Fruit fly (Drosophila melanogaster): Measurements from ENCODE around the gene caps.
A peak's percentile ranks its signal among the peaks of the same experiment; 100 is the strongest.

The caps gene

dm6 chr3L:13252952-13253478 lies 24.5 kb downstream of the caps start:
- no peak for TF ChIP-seq CG17801 (GFP tag; optimal IDR thresholded peaks at IDR 0.05; ENCODE audit: partially characterized antibody)

- no peak for TF ChIP-seq CG17801 (GFP tag; optimal IDR thresholded peaks at IDR 0.05; ENCODE audit: partially characterized antibody)
Measured at dm6 chr3L:13254274-13254673, 25.8 kb downstream of the caps start.

dm6 chr3L:13255393-13256078 lies 27.0 kb downstream of the caps start:
- no peak for TF ChIP-seq CG17801 (GFP tag; optimal IDR thresholded peaks at IDR 0.05; ENCODE audit: partially characterized antibody)

- TF ChIP-seq CG17801 (GFP tag; optimal IDR thresholded peaks at IDR 0.05; ENCODE audit: partially characterized antibody), result no peak
Measured at dm6 chr3L:13256159-13256558, 27.7 kb downstream of the caps start.

dm6 chr3L:13259617-13260016 lies 31.1 kb downstream of the caps start:
- TF ChIP-seq CG17801 (GFP tag; optimal IDR thresholded peaks at IDR 0.05; ENCODE audit: partially characterized antibody), result no peak

- no peak for TF ChIP-seq CG17801 (GFP tag; optimal IDR thresholded peaks at IDR 0.05; ENCODE audit: partially characterized antibody)
Measured at dm6 chr3L:13260718-13261318, 32.3 kb downstream of the caps start.

dm6 chr3L:13262250-13262649 lies 33.8 kb downstream of the caps start:
- TF ChIP-seq CG17801 (GFP tag; optimal IDR thresholded peaks at IDR 0.05; ENCODE audit: partially characterized antibody), result no peak

- no peak for TF ChIP-seq CG17801 (GFP tag; optimal IDR thresholded peaks at IDR 0.05; ENCODE audit: partially characterized antibody)
Measured at dm6 chr3L:13263801-13264200, 35.3 kb downstream of the caps start.

- no peak for TF ChIP-seq CG17801 (GFP tag; optimal IDR thresholded peaks at IDR 0.05; ENCODE audit: partially characterized antibody)
Measured at dm6 chr3L:13266078-13266477, 37.6 kb downstream of the caps start.

- TF ChIP-seq CG17801 (GFP tag; optimal IDR thresholded peaks at IDR 0.05; ENCODE audit: partially characterized antibody), result peak; percentile 13
Measured at dm6 chr3L:13267254-13267653, 38.8 kb downstream of the caps start.

- TF ChIP-seq CG17801 (GFP tag; optimal IDR thresholded peaks at IDR 0.05; ENCODE audit: partially characterized antibody), result no peak
Measured at dm6 chr3L:13267893-13268292, 39.4 kb downstream of the caps start.

dm6 chr3L:13271282-13271681 lies 42.8 kb downstream of the caps start:
- TF ChIP-seq CG17801 (GFP tag; optimal IDR thresholded peaks at IDR 0.05; ENCODE audit: partially characterized antibody), result no peak

dm6 chr3L:13282039-13282438 lies 53.5 kb downstream of the caps start:
- peak; percentile 59 for TF ChIP-seq CG17801 (GFP tag; optimal IDR thresholded peaks at IDR 0.05; ENCODE audit: partially characterized antibody)

dm6 chr3L:13284308-13284707 lies 55.8 kb downstream of the caps start:
- no peak for TF ChIP-seq CG17801 (GFP tag; optimal IDR thresholded peaks at IDR 0.05; ENCODE audit: partially characterized antibody)

- no peak for TF ChIP-seq CG17801 (GFP tag; optimal IDR thresholded peaks at IDR 0.05; ENCODE audit: partially characterized antibody)
Measured at dm6 chr3L:13286640-13287039, 58.1 kb downstream of the caps start.

dm6 chr3L:13288161-13288560 lies 59.7 kb downstream of the caps start:
- TF ChIP-seq CG17801 (GFP tag; optimal IDR thresholded peaks at IDR 0.05; ENCODE audit: partially characterized antibody), result no peak
